Fruit fly (Drosophila melanogaster) Kc167 (cell line): ENCODE data around the gene CG34001.

Source experiments
- Myc ChIP-seq: fragments of >200 bp; optimal IDR thresholded peaks from 2 replicates; lab custom pipeline; 2017; ENCODE audit warnings: missing external identifiers
- psq ChIP-seq: fragments of >200 bp; optimal IDR thresholded peaks from 2 replicates; lab custom pipeline; 2017; ENCODE audit warnings: missing external identifiers

DNA sequence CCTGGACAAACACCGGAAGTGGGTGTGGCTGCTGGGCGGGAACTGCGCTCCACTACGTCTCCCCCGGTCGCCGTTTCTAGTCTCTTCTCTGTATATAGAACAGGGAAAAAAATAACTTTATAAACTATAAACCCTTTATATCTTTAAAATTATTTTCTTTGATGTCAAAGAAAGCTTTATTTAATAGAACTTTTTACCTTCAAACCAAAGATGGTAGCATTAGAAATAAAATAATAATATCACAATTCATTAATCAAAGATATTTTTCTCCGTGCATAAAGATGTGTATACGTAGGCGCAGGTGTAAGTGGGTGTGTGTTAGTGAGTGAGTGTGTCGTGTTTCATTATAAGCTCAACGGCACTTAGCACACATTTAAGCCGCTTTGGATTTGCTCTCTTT, 31.4 kb upstream of the CG34001 start:
- no peak for TF ChIP-seq Myc
- no peak for TF ChIP-seq psq
